Worm (Caenorhabditis elegans) whole organism, L4 larva: ENCODE data around the gene F13H10.3.
A peak's percentile ranks its signal among the peaks of the same experiment; 100 is the strongest.

Source experiments
- ceh-28 ChIP-seq: fragments of 150-350 bp; optimal IDR thresholded peaks from 2 replicates; lab custom pipeline; 2014; ENCODE audit warnings: missing biosample characterization, missing genetic modification reagents, missing genetic modification characterization
- fkh-10 ChIP-seq: fragments of 150-350 bp; optimal IDR thresholded peaks from 2 replicates; lab custom pipeline; 2014; ENCODE audit warnings: missing biosample characterization, missing genetic modification reagents, missing genetic modification characterization
- hlh-30 ChIP-seq: sonication (generic microtip); optimal IDR thresholded peaks from 2 replicates; lab custom pipeline; 2017; ENCODE audit warnings: antibody characterized with exemption, mild to moderate bottlenecking, missing genetic modification characterization, missing compliant biosample characterization; ENCODE audit not compliant: insufficient read depth
- lin-29 ChIP-seq: fragments of 200-800 bp; sonication (Bioruptor generic); IDR thresholded peaks from 2 replicates; pipeline ENCODE4 v1.3.6; 2022; ENCODE audit warnings: missing genetic modification reagents, missing genetic modification characterization, missing compliant biosample characterization
- mdl-1 ChIP-seq, 2 experiments: fragments of 150-350 bp in 1 of 2; sonication (generic microtip) in 1 of 2; optimal IDR thresholded peaks; 2 replicates each; lab custom pipeline; 2014 to 2017; ENCODE audit warnings: missing biosample characterization in 2 of 2, missing genetic modification characterization in 2 of 2
- mxl-3 ChIP-seq: fragments of 200-800 bp; sonication (Bioruptor generic); optimal IDR thresholded peaks from 2 replicates; lab custom pipeline; 2018; ENCODE audit warnings: mild to moderate bottlenecking, missing genetic modification characterization, missing compliant biosample characterization
- nhr-11 ChIP-seq: fragments of 150-350 bp; optimal IDR thresholded peaks from 2 replicates; lab custom pipeline; 2014; ENCODE audit warnings: missing biosample characterization, missing genetic modification characterization
- nhr-28 ChIP-seq: fragments of 150-350 bp; optimal IDR thresholded peaks from 2 replicates; lab custom pipeline; 2014; ENCODE audit warnings: missing biosample characterization, missing genetic modification characterization
- unc-62 ChIP-seq, 3 experiments: fragments of 150-350 bp in 1 of 3; sonication (generic microtip); optimal IDR thresholded peaks in 2 of 3; peaks in 1 of 3; 1 replicate in 1 of 3; 2 replicates in 2 of 3; lab custom pipeline; 2014 to 2017; ENCODE audit warnings: missing biosample characterization in 3 of 3, missing genetic modification characterization in 3 of 3, missing genetic modification reagents in 3 of 3, missing genotype in 1 of 3
- zag-1 ChIP-seq: fragments of 150-350 bp; optimal IDR thresholded peaks from 2 replicates; lab custom pipeline; 2014; ENCODE audit warnings: missing biosample characterization, missing genetic modification characterization
- zfp-2 ChIP-seq: sonication (generic microtip); optimal IDR thresholded peaks from 2 replicates; lab custom pipeline; 2016; ENCODE audit warnings: mild to moderate bottlenecking, missing genetic modification characterization, missing compliant biosample characterization

- TF ChIP-seq nhr-28 (peak; percentile 66), unc-62 (GFP tag; optimal IDR thresholded peaks at IDR 0.05 in 1 of 2; lab: Kevin White, UChicago) (no peak), unc-62 (tag; optimal IDR thresholded peaks at IDR 0.05; lab: Kevin White, UChicago) (no peak), ceh-28 (tag; lab: Kevin White, UChicago) (no peak), nhr-11 (tag; lab: Kevin White, UChicago) (no peak), mdl-1 (tag; optimal IDR thresholded peaks at IDR 0.05; lab: Kevin White, UChicago) (peak in 1 of 2 experiments; percentile 87), mxl-3 (GFP tag; lab: Kevin White, UChicago) (peak; percentile 81), zag-1 (tag; lab: Kevin White, UChicago) (no peak), zfp-2 (tag; lab: Kevin White, UChicago) (no peak), lin-29 (GFP tag; lab: Robert Waterston, UW) (no peak), hlh-30 (tag; lab: Kevin White, UChicago) (peak; percentile 80), fkh-10 (GFP tag; lab: Kevin White, UChicago) (no peak)
Measured at ce11 chrIV:11021512-11022268, 5.9 kb upstream of the F13H10.3 start, which contains the start of gene mogs-1.
